Fruit fly (Drosophila melanogaster): ENCODE results near the gene CG8132.

DNA sequence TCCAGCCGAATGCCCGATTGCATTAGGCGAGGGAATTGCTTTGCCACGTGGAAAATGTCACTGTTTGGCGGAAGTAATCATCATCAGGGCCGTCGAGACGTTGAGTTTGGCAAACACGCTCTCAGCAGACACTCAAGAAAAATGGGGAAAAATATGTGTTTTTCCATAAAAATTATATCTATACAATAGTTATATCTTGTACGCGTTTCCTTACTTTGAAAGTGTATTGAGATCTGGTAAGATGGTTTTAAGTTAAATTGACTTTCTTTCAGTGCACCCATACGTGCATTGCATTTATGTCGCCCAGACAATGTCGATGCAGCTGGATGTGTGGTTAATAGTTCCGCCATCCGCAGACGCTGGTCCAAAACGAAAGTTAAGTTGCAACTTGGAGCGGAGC, 15.3 kb upstream of the CG8132 start:
- TF ChIP-seq CG14014 (GFP tag; IDR thresholded peaks at IDR 0.05) (no peak), HLH4C (GFP tag; IDR thresholded peaks at IDR 0.05; ENCODE audit: partially characterized antibody) (no peak), Med (GFP tag) (no peak), Xrp1 (GFP tag; IDR thresholded peaks at IDR 0.05) (no peak), luna (GFP tag; optimal IDR thresholded peaks at IDR 0.05) (no peak), Sox100B (GFP tag; optimal IDR thresholded peaks at IDR 0.05) (no peak), otp (GFP tag; IDR thresholded peaks at IDR 0.05) (no peak)
